Fruit fly (Drosophila melanogaster) whole organism, embryonic: Measurements from ENCODE around the gene Pax.

Experiments used
- Antp ChIP-seq: fragments of 200-800 bp; sonication (Bioruptor generic); optimal IDR thresholded peaks from 3 replicates; lab custom pipeline; 2016; ENCODE audit warnings: missing biosample characterization, missing genetic modification characterization
- CG10147 ChIP-seq: fragments of 200-800 bp; sonication (Bioruptor generic); optimal IDR thresholded peaks from 2 replicates; lab custom pipeline; 2019; ENCODE audit warnings: missing biosample characterization, mild to moderate bottlenecking, missing genetic modification characterization, moderate library complexity
- CG11723 ChIP-seq: fragments of 200-800 bp; sonication (Bioruptor generic); optimal IDR thresholded peaks from 2 replicates; lab custom pipeline; 2017; ENCODE audit warnings: missing biosample characterization, mild to moderate bottlenecking, missing genetic modification characterization
- CG1233 ChIP-seq: fragments of 200-800 bp; sonication (Bioruptor generic); optimal IDR thresholded peaks from 4 replicates; lab custom pipeline; 2018; ENCODE audit warnings: missing biosample characterization, mild to moderate bottlenecking, missing genetic modification characterization
- CG13296 ChIP-seq: fragments of 200-800 bp; sonication (Bioruptor generic); optimal IDR thresholded peaks from 3 replicates; lab custom pipeline; 2018; ENCODE audit warnings: missing biosample characterization, mild to moderate bottlenecking, missing genetic modification characterization
- CG13424 ChIP-seq: fragments of 200-800 bp; sonication (Bioruptor generic); optimal IDR thresholded peaks from 2 replicates; lab custom pipeline; 2019; ENCODE audit warnings: missing biosample characterization, mild to moderate bottlenecking, missing genetic modification characterization, moderate library complexity
- CG16863 ChIP-seq: fragments of 200-800 bp; sonication (Bioruptor generic); optimal IDR thresholded peaks from 3 replicates; lab custom pipeline; 2016; ENCODE audit warnings: missing biosample characterization, missing genetic modification characterization
- CG18476 ChIP-seq: fragments of 200-800 bp; sonication (Bioruptor generic); optimal IDR thresholded peaks from 2 replicates; lab custom pipeline; 2016; ENCODE audit warnings: missing biosample characterization, mild to moderate bottlenecking, missing genetic modification characterization
- CG2678 ChIP-seq: fragments of 200-800 bp; sonication (Bioruptor generic); optimal IDR thresholded peaks from 3 replicates; lab custom pipeline; 2019; ENCODE audit warnings: missing biosample characterization, mild to moderate bottlenecking, missing genetic modification characterization, moderate library complexity
- CG3847 ChIP-seq: fragments of 200-800 bp; sonication (Bioruptor generic); IDR thresholded peaks from 2 replicates; pipeline ENCODE4 v1.3.6; 2022; ENCODE audit warnings: missing biosample characterization, missing genetic modification characterization
- CG4730 ChIP-seq: fragments of 200-800 bp; sonication (Bioruptor generic); IDR thresholded peaks from 2 replicates; pipeline ENCODE4 v1.3.6; 2022; ENCODE audit warnings: missing biosample characterization, missing genetic modification characterization
- CG5180 ChIP-seq: fragments of 200-800 bp; sonication (Bioruptor generic); optimal IDR thresholded peaks from 3 replicates; lab custom pipeline; 2017; ENCODE audit warnings: missing biosample characterization, missing genetic modification characterization, mild to moderate bottlenecking, moderate library complexity, missing genetic modification reagents
- CG6854 ChIP-seq: fragments of 200-800 bp; sonication (Bioruptor generic); optimal IDR thresholded peaks from 3 replicates; lab custom pipeline; 2017; ENCODE audit warnings: missing biosample characterization, mild to moderate bottlenecking, missing genetic modification characterization
- CG7372 ChIP-seq: fragments of 200-800 bp; sonication (Bioruptor generic); IDR thresholded peaks from 2 replicates; pipeline ENCODE4 v1.3.6; 2022; ENCODE audit warnings: missing biosample characterization, missing genetic modification characterization
- CrebB ChIP-seq: fragments of 200-800 bp; sonication (Bioruptor generic); optimal IDR thresholded peaks from 3 replicates; lab custom pipeline; 2018; ENCODE audit warnings: missing biosample characterization, mild to moderate bottlenecking, missing genetic modification characterization
- Doc3 ChIP-seq: fragments of 200-800 bp; sonication (Bioruptor generic); IDR thresholded peaks from 3 replicates; pipeline ENCODE4 v1.3.6; 2022; ENCODE audit warnings: missing biosample characterization, missing genetic modification characterization; ENCODE audit not compliant: partially characterized antibody
- Dp ChIP-seq: fragments of 200-800 bp; sonication (Bioruptor generic); optimal IDR thresholded peaks from 2 replicates; lab custom pipeline; 2018; ENCODE audit warnings: missing biosample characterization, mild to moderate bottlenecking, missing genetic modification characterization, moderate library complexity
- HLHmδ ChIP-seq: fragments of 200-800 bp; sonication (Bioruptor generic); optimal IDR thresholded peaks from 2 replicates; lab custom pipeline; 2018; ENCODE audit warnings: missing biosample characterization, mild to moderate bottlenecking, missing genetic modification characterization, moderate library complexity
- HmgZ ChIP-seq: fragments of 200-800 bp; sonication (Bioruptor generic); optimal IDR thresholded peaks from 2 replicates; lab custom pipeline; 2018; ENCODE audit warnings: missing biosample characterization, mild to moderate bottlenecking, missing genetic modification characterization
- Hmr ChIP-seq: fragments of 200-800 bp; sonication (Bioruptor generic); optimal IDR thresholded peaks from 3 replicates; lab custom pipeline; 2017; ENCODE audit warnings: mild to moderate bottlenecking, missing biosample characterization, missing genetic modification reagents, missing genetic modification characterization
- Lpt ChIP-seq: fragments of >200 bp; optimal IDR thresholded peaks from 2 replicates; lab custom pipeline; 2018; ENCODE audit warnings: missing biosample characterization, missing genetic modification characterization
- Opbp ChIP-seq: fragments of 200-800 bp; sonication (Bioruptor generic); IDR thresholded peaks from 3 replicates; pipeline ENCODE4 v1.3.6; 2022; ENCODE audit warnings: missing biosample characterization, missing genetic modification characterization; ENCODE audit not compliant: partially characterized antibody
- PHDP ChIP-seq: fragments of 200-800 bp; sonication (Bioruptor generic); optimal IDR thresholded peaks from 3 replicates; lab custom pipeline; 2018; ENCODE audit warnings: missing biosample characterization, mild to moderate bottlenecking, missing genetic modification characterization, moderate library complexity
- Pdp1 ChIP-seq, 2 experiments: fragments of 200-800 bp; sonication (Bioruptor generic); optimal IDR thresholded peaks; 3 replicates each; lab custom pipeline; 2016; ENCODE audit warnings: missing biosample characterization in 2 of 2, missing genetic modification characterization in 2 of 2, mild to moderate bottlenecking in 1 of 2, moderate library complexity in 1 of 2
- Spps ChIP-seq: fragments of 200-800 bp; sonication (Bioruptor generic); optimal IDR thresholded peaks from 2 replicates; lab custom pipeline; 2018; ENCODE audit warnings: missing biosample characterization, mild to moderate bottlenecking, missing genetic modification characterization
- Ssrp ChIP-seq: fragments of 200-800 bp; sonication (Bioruptor generic); optimal IDR thresholded peaks from 2 replicates; lab custom pipeline; 2018; ENCODE audit warnings: missing biosample characterization, mild to moderate bottlenecking, missing genetic modification characterization, moderate library complexity
- Xrp1 ChIP-seq: fragments of 200-800 bp; sonication (Bioruptor generic); IDR thresholded peaks from 2 replicates; pipeline ENCODE4 v1.3.6; 2022; ENCODE audit warnings: missing biosample characterization, missing genetic modification characterization
- bbx ChIP-seq: fragments of 200-800 bp; sonication (Bioruptor generic); IDR thresholded peaks from 2 replicates; pipeline ENCODE4 v1.3.6; 2022; ENCODE audit warnings: missing biosample characterization, missing genetic modification characterization; ENCODE audit not compliant: partially characterized antibody
- chif ChIP-seq, 2 experiments: fragments of 200-800 bp; sonication (Bioruptor generic); optimal IDR thresholded peaks; 3 replicates each; lab custom pipeline; 2016; ENCODE audit warnings: missing biosample characterization in 2 of 2, missing genetic modification characterization in 2 of 2
- chm ChIP-seq: fragments of 200-800 bp; sonication (Bioruptor generic); IDR thresholded peaks from 2 replicates; pipeline ENCODE4 v1.3.6; 2022; ENCODE audit warnings: missing biosample characterization, missing genetic modification characterization
- da ChIP-seq: fragments of 200-800 bp; sonication (Bioruptor generic); optimal IDR thresholded peaks from 2 replicates; lab custom pipeline; 2016; ENCODE audit warnings: missing biosample characterization, missing genetic modification characterization
- disco-r ChIP-seq: fragments of 200-800 bp; sonication (Bioruptor generic); optimal IDR thresholded peaks from 2 replicates; lab custom pipeline; 2016; ENCODE audit warnings: missing biosample characterization, missing genetic modification characterization
- eve ChIP-seq, 2 experiments: fragments of >200 bp; optimal IDR thresholded peaks; 2 replicates each; lab custom pipeline; 2017; ENCODE audit warnings: missing biosample characterization in 2 of 2, missing genetic modification characterization in 2 of 2
- fd3F ChIP-seq: fragments of 200-800 bp; sonication (Bioruptor generic); optimal IDR thresholded peaks from 2 replicates; lab custom pipeline; 2018; ENCODE audit warnings: missing biosample characterization, mild to moderate bottlenecking, missing genetic modification characterization, moderate library complexity
- her ChIP-seq: fragments of 200-800 bp; sonication (Bioruptor generic); optimal IDR thresholded peaks from 2 replicates; lab custom pipeline; 2016; ENCODE audit warnings: missing biosample characterization, missing genetic modification characterization
- hkb ChIP-seq, 2 experiments: fragments of 200-800 bp in 1 of 2; fragments of >200 bp in 1 of 2; sonication (Bioruptor generic) in 1 of 2; IDR thresholded peaks in 1 of 2; optimal IDR thresholded peaks in 1 of 2; 2 replicates each; pipeline versions ENCODE4 v1.3.6 to Lab custom; 2017 to 2022; ENCODE audit warnings: missing biosample characterization in 1 of 2, missing genetic modification characterization in 1 of 2
- kni ChIP-seq: fragments of 200-800 bp; sonication (Bioruptor generic); optimal IDR thresholded peaks from 3 replicates; lab custom pipeline; 2017; ENCODE audit warnings: mild to moderate bottlenecking, missing biosample characterization, missing genetic modification reagents, missing genetic modification characterization
- lbe ChIP-seq: fragments of 200-800 bp; sonication (Bioruptor generic); optimal IDR thresholded peaks from 2 replicates; lab custom pipeline; 2016; ENCODE audit warnings: missing biosample characterization, mild to moderate bottlenecking, missing genetic modification characterization
- lov ChIP-seq, 2 experiments: fragments of 200-800 bp in 1 of 2; fragments of >200 bp in 1 of 2; sonication (Bioruptor generic) in 1 of 2; IDR thresholded peaks in 1 of 2; optimal IDR thresholded peaks in 1 of 2; 2 replicates in 1 of 2; 3 replicates in 1 of 2; pipeline versions ENCODE4 v1.3.6 to Lab custom; 2017 to 2022; ENCODE audit warnings: missing biosample characterization in 1 of 2, missing genetic modification characterization in 1 of 2
- pan ChIP-seq, 4 experiments: fragments of >200 bp in 3 of 4; fragments of 200-800 bp in 1 of 4; sonication (Bioruptor generic) in 1 of 4; optimal IDR thresholded peaks in 3 of 4; IDR thresholded peaks in 1 of 4; 2 replicates each; pipeline versions ENCODE4 v1.3.6 to Lab custom; 2017 to 2022; ENCODE audit warnings: missing biosample characterization in 2 of 4, missing genetic modification characterization in 2 of 4, mixed read lengths in 1 of 4
- pita ChIP-seq: fragments of 200-800 bp; sonication (Bioruptor generic); optimal IDR thresholded peaks from 2 replicates; lab custom pipeline; 2017; ENCODE audit warnings: missing biosample characterization, mild to moderate bottlenecking, missing genetic modification characterization
- shn ChIP-seq: fragments of 200-800 bp; sonication (Bioruptor generic); optimal IDR thresholded peaks from 3 replicates; lab custom pipeline; 2016; ENCODE audit warnings: missing biosample characterization, missing genetic modification characterization
- so ChIP-seq: fragments of 200-800 bp; sonication (Bioruptor generic); IDR thresholded peaks from 3 replicates; pipeline ENCODE4 v1.3.6; 2022; ENCODE audit warnings: missing biosample characterization, missing genetic modification characterization
- sr ChIP-seq: fragments of 200-800 bp; sonication (Bioruptor generic); IDR thresholded peaks from 3 replicates; pipeline ENCODE4 v1.3.6; 2022; ENCODE audit warnings: missing biosample characterization, missing genetic modification characterization
- ssp ChIP-seq: fragments of 200-800 bp; sonication (Bioruptor generic); IDR thresholded peaks from 2 replicates; pipeline ENCODE4 v1.3.6; 2022; ENCODE audit warnings: missing biosample characterization, missing genetic modification characterization
- zf30C ChIP-seq: fragments of 200-800 bp; sonication (Bioruptor generic); optimal IDR thresholded peaks from 3 replicates; lab custom pipeline; 2018; ENCODE audit warnings: missing biosample characterization, mild to moderate bottlenecking, missing genetic modification characterization
- zfh2 ChIP-seq: fragments of 200-800 bp; sonication (Bioruptor generic); optimal IDR thresholded peaks from 2 replicates; lab custom pipeline; 2016; ENCODE audit warnings: missing biosample characterization, missing genetic modification characterization

Gene Pax

dm6 chr2L:19452535-19453317, 26.3 kb upstream of the Pax start (continued):
- no peak for TF ChIP-seq zfh2 (GFP tag; lab: Kevin White, UChicago)
- TF ChIP-seq CG18476 (GFP tag; lab: Kevin White, UChicago), result no peak
- TF ChIP-seq bbx, result peak; percentile 45; the same call in 1 of the 2 replicates
- TF ChIP-seq pita (GFP tag; lab: Kevin White, UChicago), result no peak
- no peak for TF ChIP-seq Hmr (GFP tag; lab: Kevin White, UChicago)
- TF ChIP-seq CG16863 (GFP tag; lab: Kevin White, UChicago), result no peak
- no peak for TF ChIP-seq Spps (tag; lab: Kevin White, UChicago)
- TF ChIP-seq CG1233 (GFP tag; lab: Kevin White, UChicago), result no peak
- no peak for TF ChIP-seq fd3F
- TF ChIP-seq CG6854 (GFP tag; lab: Kevin White, UChicago), result no peak
- no peak for TF ChIP-seq kni (GFP tag; lab: Kevin White, UChicago)
- no peak for TF ChIP-seq shn (GFP tag; lab: Kevin White, UChicago)
- TF ChIP-seq lbe (GFP tag; lab: Kevin White, UChicago), result no peak
- TF ChIP-seq her (GFP tag; lab: Kevin White, UChicago), result peak; percentile 0
- TF ChIP-seq zf30C (GFP tag; lab: Kevin White, UChicago), result no peak
- peak; percentile 22 to 51 for TF ChIP-seq Pdp1 (GFP tag; optimal IDR thresholded peaks at IDR 0.05; lab: Kevin White, UChicago)
- no peak for TF ChIP-seq so
- no peak for TF ChIP-seq CG13424 (tag; lab: Kevin White, UChicago)
- no peak for TF ChIP-seq hkb (optimal IDR thresholded peaks at IDR 0.05; lab: Kevin White, UChicago)
- peak; percentile 24; the same call in 1 of the 2 replicates for TF ChIP-seq hkb (GFP tag; IDR thresholded peaks at IDR 0.05; lab: Robert Waterston, UW)
- TF ChIP-seq lov (optimal IDR thresholded peaks at IDR 0.05; lab: Kevin White, UChicago), result no peak
- no peak for TF ChIP-seq lov (GFP tag; IDR thresholded peaks at IDR 0.05; lab: Robert Waterston, UW)
- peak in 1 of 2 experiments; percentile 10 for TF ChIP-seq chif (GFP tag; optimal IDR thresholded peaks at IDR 0.05; lab: Kevin White, UChicago)
- no peak for TF ChIP-seq sr (GFP tag; lab: Robert Waterston, UW)
- no peak for TF ChIP-seq chm (GFP tag; lab: Robert Waterston, UW)
- no peak for TF ChIP-seq Lpt
- TF ChIP-seq CG10147 (GFP tag; lab: Kevin White, UChicago), result no peak
- TF ChIP-seq CG7372, result no peak
- peak; percentile 10 for TF ChIP-seq Ssrp
- no peak for TF ChIP-seq CG2678
- peak; percentile 2 for TF ChIP-seq CG13296 (GFP tag; lab: Kevin White, UChicago)
- TF ChIP-seq CG3847 (GFP tag; lab: Robert Waterston, UW), result no peak
- no peak for TF ChIP-seq eve (GFP tag; optimal IDR thresholded peaks at IDR 0.05; lab: Kevin White, UChicago)
- TF ChIP-seq ssp, result no peak
- peak; percentile 57 for TF ChIP-seq Dp (GFP tag; lab: Kevin White, UChicago)
- no peak for TF ChIP-seq da (GFP tag; lab: Kevin White, UChicago)
- no peak; the same call in 1 of the 3 replicates for TF ChIP-seq Opbp
- no peak for TF ChIP-seq HmgZ (tag; lab: Kevin White, UChicago)
- TF ChIP-seq HLHmδ (GFP tag; lab: Kevin White, UChicago), result peak; percentile 15
- TF ChIP-seq CG5180, result no peak
- TF ChIP-seq PHDP (tag; lab: Kevin White, UChicago), result no peak
- no peak for TF ChIP-seq pan (optimal IDR thresholded peaks at IDR 0.05; lab: Kevin White, UChicago)
- peak in 1 of 2 experiments; percentile 26 for TF ChIP-seq pan (GFP tag; optimal IDR thresholded peaks at IDR 0.05 in 1 of 2, IDR thresholded peaks at IDR 0.05 in 1 of 2)
- no peak for TF ChIP-seq Doc3 (GFP tag; lab: Robert Waterston, UW)
- peak; percentile 1 for TF ChIP-seq Antp (GFP tag; lab: Kevin White, UChicago)
- 0 out of 2 replicates have a peak, but pooled peaks have one; percentile 33 for TF ChIP-seq CG4730 (GFP tag; lab: Robert Waterston, UW)
- no peak for TF ChIP-seq CrebB
- peak; percentile 53; the same call in 1 of the 2 replicates for TF ChIP-seq Xrp1 (GFP tag; lab: Robert Waterston, UW)
- peak; percentile 3 for TF ChIP-seq CG11723 (GFP tag; lab: Kevin White, UChicago)
- no peak for TF ChIP-seq disco-r (GFP tag; lab: Kevin White, UChicago)
